Fruit fly (Drosophila melanogaster): ENCODE results near the gene CG31643.

- TF ChIP-seq psq (optimal IDR thresholded peaks at IDR 0.05) = no peak
- no peak for TF ChIP-seq pan (optimal IDR thresholded peaks at IDR 0.05)
- TF ChIP-seq EcR (GFP tag; optimal IDR thresholded peaks at IDR 0.05) = no peak
Measured at dm6 chr2L:6085733-6086317, 47.9 kb downstream of the CG31643 start.
